Fruit fly (Drosophila melanogaster): Measurements from ENCODE around the gene hh.

The hh gene

DNA sequence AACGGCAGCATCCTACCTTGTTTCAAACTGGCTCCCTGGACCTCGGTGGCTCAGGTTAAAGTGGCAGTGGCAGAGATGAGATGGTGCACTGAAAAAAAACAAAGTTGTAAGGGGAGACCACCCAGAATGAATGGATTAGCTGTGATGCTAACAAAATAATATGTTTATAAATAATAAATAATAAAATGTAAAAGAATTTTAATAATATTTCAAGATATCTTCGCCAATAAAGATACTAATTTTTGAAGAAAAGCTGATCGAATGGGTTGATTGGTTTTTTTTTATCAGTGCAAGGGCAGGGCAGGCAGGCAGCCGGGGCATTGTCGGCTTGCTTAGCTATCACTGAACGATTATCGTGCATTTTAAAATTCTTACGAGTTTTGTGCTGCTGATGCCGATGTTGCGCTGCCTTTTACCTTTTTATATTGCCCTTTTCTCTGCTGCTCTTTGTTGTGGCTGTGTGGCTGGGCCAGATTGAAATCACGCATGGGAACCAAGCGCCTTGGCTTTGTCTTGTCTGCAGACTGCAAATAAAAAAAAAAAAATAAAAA is 7.4 kb upstream of the hh start:
- TF ChIP-seq GATAd (GFP tag; optimal IDR thresholded peaks at IDR 0.05) (peak; percentile 34), CrebA (GFP tag; optimal IDR thresholded peaks at IDR 0.05; ENCODE audit: borderline replicate concordance) (peak; percentile 2), rgr (GFP tag; optimal IDR thresholded peaks at IDR 0.05) (peak; percentile 83), CG9705 (GFP tag; optimal IDR thresholded peaks at IDR 0.05) (peak; percentile 59), Rel (GFP tag; optimal IDR thresholded peaks at IDR 0.05) (peak; percentile 36), Rel (tag; optimal IDR thresholded peaks at IDR 0.05) (peak; percentile 57), ey (GFP tag; optimal IDR thresholded peaks at IDR 0.05) (peak; percentile 55), tai (GFP tag; optimal IDR thresholded peaks at IDR 0.05) (peak; percentile 47), h (GFP tag; optimal IDR thresholded peaks at IDR 0.05) (peak; percentile 77), br (GFP tag; optimal IDR thresholded peaks at IDR 0.05) (peak; percentile 69), Sp1 (GFP tag; optimal IDR thresholded peaks at IDR 0.05) (peak; percentile 88), Hnf4 (GFP tag; optimal IDR thresholded peaks at IDR 0.05) (peak; percentile 51), sv (GFP tag; optimal IDR thresholded peaks at IDR 0.05) (no peak), sage (GFP tag; optimal IDR thresholded peaks at IDR 0.05) (peak; percentile 22), usp (GFP tag; optimal IDR thresholded peaks at IDR 0.05) (no peak), dmrt93B (GFP tag; optimal IDR thresholded peaks at IDR 0.05) (peak; percentile 78), psq (GFP tag; optimal IDR thresholded peaks at IDR 0.05) (peak; percentile 90), Dfd (GFP tag; optimal IDR thresholded peaks at IDR 0.05) (no peak), dl (GFP tag; optimal IDR thresholded peaks at IDR 0.05; ENCODE audit: insufficient read depth in 1 of 2, partially characterized antibody in 2 of 2) (no peak), Dif (GFP tag; optimal IDR thresholded peaks at IDR 0.05; ENCODE audit: partially characterized antibody) (no peak), pan (optimal IDR thresholded peaks at IDR 0.05) (no peak), dsf (GFP tag; optimal IDR thresholded peaks at IDR 0.05; ENCODE audit: borderline replicate concordance) (no peak), OdsH (GFP tag; optimal IDR thresholded peaks at IDR 0.05) (peak; percentile 76), HLH106 (tag; optimal IDR thresholded peaks at IDR 0.05) (peak; percentile 83), fru (GFP tag; optimal IDR thresholded peaks at IDR 0.05) (peak; percentile 73), foxo (GFP tag; optimal IDR thresholded peaks at IDR 0.05) (peak in 1 of 2 experiments; percentile 78), Abd-B (GFP tag; optimal IDR thresholded peaks at IDR 0.05) (no peak)

DNA sequence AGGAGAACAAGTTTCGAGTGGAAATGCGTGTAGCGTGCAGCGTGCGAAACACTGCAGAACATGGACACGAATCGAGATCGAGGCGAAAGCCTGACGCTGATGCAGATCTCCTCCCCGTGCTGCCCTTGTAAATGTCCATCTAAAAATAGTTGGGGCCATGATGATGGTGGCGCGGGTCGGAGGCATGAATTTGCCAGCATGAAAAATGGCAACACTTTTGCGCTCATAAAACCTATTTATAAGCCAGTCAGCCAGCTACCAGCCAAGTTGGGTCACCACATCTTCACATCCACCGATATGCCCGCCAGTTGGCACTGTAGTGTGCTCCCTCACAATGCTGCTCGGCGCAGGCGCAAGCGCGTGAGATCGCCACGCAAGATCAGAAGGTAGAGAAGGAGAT is 6.7 kb upstream of the hh start:
- TF ChIP-seq Dfd (GFP tag; optimal IDR thresholded peaks at IDR 0.05) = no peak
- TF ChIP-seq Sp1 (GFP tag; optimal IDR thresholded peaks at IDR 0.05) = peak; percentile 55
- TF ChIP-seq fru (GFP tag; optimal IDR thresholded peaks at IDR 0.05) = peak; percentile 75
- no peak for TF ChIP-seq brk (GFP tag; optimal IDR thresholded peaks at IDR 0.05)
- peak; percentile 91 for TF ChIP-seq woc (GFP tag; optimal IDR thresholded peaks at IDR 0.05)
- peak; percentile 46 for TF ChIP-seq rgr (GFP tag; optimal IDR thresholded peaks at IDR 0.05)
- TF ChIP-seq ey (GFP tag; optimal IDR thresholded peaks at IDR 0.05) = peak; percentile 71
- no peak for TF ChIP-seq sv (GFP tag; optimal IDR thresholded peaks at IDR 0.05)
- TF ChIP-seq Hnf4 (GFP tag; optimal IDR thresholded peaks at IDR 0.05) = no peak
- no peak for TF ChIP-seq CrebA (GFP tag; optimal IDR thresholded peaks at IDR 0.05; ENCODE audit: borderline replicate concordance)
- peak; percentile 59 for TF ChIP-seq OdsH (GFP tag; optimal IDR thresholded peaks at IDR 0.05)
- peak; percentile 39 for TF ChIP-seq br (GFP tag; optimal IDR thresholded peaks at IDR 0.05)
- no peak for TF ChIP-seq Dif (GFP tag; optimal IDR thresholded peaks at IDR 0.05; ENCODE audit: partially characterized antibody)
- TF ChIP-seq Rel (GFP tag; optimal IDR thresholded peaks at IDR 0.05) = no peak
- TF ChIP-seq Rel (tag; optimal IDR thresholded peaks at IDR 0.05) = peak; percentile 34
- TF ChIP-seq usp (GFP tag; optimal IDR thresholded peaks at IDR 0.05) = no peak
- no peak for TF ChIP-seq sage (GFP tag; optimal IDR thresholded peaks at IDR 0.05)
- no peak for TF ChIP-seq Jra (GFP tag; optimal IDR thresholded peaks at IDR 0.05)
- TF ChIP-seq GATAd (GFP tag; optimal IDR thresholded peaks at IDR 0.05) = no peak
- TF ChIP-seq lola (GFP tag; optimal IDR thresholded peaks at IDR 0.05) = no peak
- peak; percentile 47 for TF ChIP-seq CG9705 (GFP tag; optimal IDR thresholded peaks at IDR 0.05)
- TF ChIP-seq foxo (GFP tag; optimal IDR thresholded peaks at IDR 0.05) = peak in 1 of 2 experiments; percentile 65
- peak; percentile 67 for TF ChIP-seq h (GFP tag; optimal IDR thresholded peaks at IDR 0.05)
- no peak for TF ChIP-seq Hr78 (GFP tag; optimal IDR thresholded peaks at IDR 0.05)
- peak; percentile 63 for TF ChIP-seq dmrt93B (GFP tag; optimal IDR thresholded peaks at IDR 0.05)
- TF ChIP-seq jim (GFP tag; optimal IDR thresholded peaks at IDR 0.05) = no peak
- TF ChIP-seq Vsx2 (GFP tag; optimal IDR thresholded peaks at IDR 0.05; ENCODE audit: partially characterized antibody) = no peak
- TF ChIP-seq psq (GFP tag; optimal IDR thresholded peaks at IDR 0.05) = no peak
- no peak for TF ChIP-seq Mio (GFP tag; optimal IDR thresholded peaks at IDR 0.05)
- peak; percentile 21 for TF ChIP-seq Myc (optimal IDR thresholded peaks at IDR 0.05)
- TF ChIP-seq dl (GFP tag; optimal IDR thresholded peaks at IDR 0.05; ENCODE audit: insufficient read depth in 1 of 2, partially characterized antibody in 2 of 2) = no peak
- TF ChIP-seq Hr83 (GFP tag; optimal IDR thresholded peaks at IDR 0.05; ENCODE audit: poor library complexity, severe bottlenecking) = no peak
- TF ChIP-seq HLH106 (tag; optimal IDR thresholded peaks at IDR 0.05) = peak; percentile 82
- no peak for TF ChIP-seq tai (GFP tag; optimal IDR thresholded peaks at IDR 0.05)
- TF ChIP-seq CG32264 (GFP tag; optimal IDR thresholded peaks at IDR 0.05) = no peak
- TF ChIP-seq dsf (GFP tag; optimal IDR thresholded peaks at IDR 0.05; ENCODE audit: borderline replicate concordance) = no peak
- no peak for TF ChIP-seq Abd-B (GFP tag; optimal IDR thresholded peaks at IDR 0.05)
- TF ChIP-seq N (GFP tag; optimal IDR thresholded peaks at IDR 0.05) = no peak
- TF ChIP-seq pan (optimal IDR thresholded peaks at IDR 0.05) = no peak

All from whole organism, wandering third instar larva.